Fruit fly (Drosophila melanogaster): Measurements from ENCODE around the gene AP-1mu.

AP-1mu gene

DNA sequence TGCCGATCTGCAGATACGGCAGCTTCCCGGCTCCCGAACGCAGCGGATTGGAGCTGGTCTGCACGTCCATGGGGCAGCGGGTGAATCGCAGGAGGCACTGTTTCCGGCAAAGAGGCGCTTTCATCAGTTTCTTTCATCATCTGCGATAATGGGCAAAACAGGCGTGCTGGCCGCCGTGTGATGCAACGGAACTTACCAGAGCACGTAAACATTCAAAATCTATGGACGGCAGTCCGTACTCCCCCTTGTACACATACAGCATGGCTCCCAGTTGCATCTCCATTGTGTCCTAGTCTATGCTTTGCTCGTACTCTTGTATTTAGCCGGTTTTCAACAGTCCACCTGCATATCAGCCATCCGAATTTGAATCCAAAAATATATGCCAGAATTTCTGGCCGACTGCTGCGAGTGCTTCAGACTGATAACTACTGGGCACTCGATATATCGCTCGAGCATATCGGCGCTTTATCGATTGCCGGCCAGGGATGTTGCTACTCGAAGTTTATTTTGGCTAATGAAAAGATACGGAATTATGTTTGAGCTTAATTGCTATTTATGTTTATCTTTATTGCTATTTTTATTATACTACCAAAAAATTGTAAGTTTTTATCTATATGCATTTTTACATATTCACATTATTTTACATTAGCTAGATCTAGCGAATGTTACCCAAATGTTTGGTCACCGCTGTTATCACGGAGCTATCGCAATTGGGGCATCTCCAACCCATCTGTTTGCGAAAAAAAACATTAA, 4.1 kb upstream of the AP-1mu start, which contains the start of the genes CG9393 and Vps45 (continued):
- 0 out of 2 replicates have a peak, but pooled peaks have one; percentile 24 for TF ChIP-seq CG15336 (GFP tag; IDR thresholded peaks at IDR 0.05)
- TF ChIP-seq CG3032 (tag; optimal IDR thresholded peaks at IDR 0.05): peak; percentile 62
- no peak for TF ChIP-seq CG32006 (GFP tag; optimal IDR thresholded peaks at IDR 0.05)
- no peak for TF ChIP-seq CG10669 (GFP tag; optimal IDR thresholded peaks at IDR 0.05)
- TF ChIP-seq CG11294 (GFP tag; IDR thresholded peaks at IDR 0.05): no peak; the same call in 1 of the 2 replicates
- peak; percentile 49 for TF ChIP-seq Eip93F (GFP tag; optimal IDR thresholded peaks at IDR 0.05)
- TF ChIP-seq vri (GFP tag; optimal IDR thresholded peaks at IDR 0.05): peak; percentile 61
- no peak for TF ChIP-seq CG11762 (GFP tag; optimal IDR thresholded peaks at IDR 0.05; ENCODE audit: insufficient read depth)
- TF ChIP-seq CG8119 (GFP tag; IDR thresholded peaks at IDR 0.05): no peak
- TF ChIP-seq esn (GFP tag; optimal IDR thresholded peaks at IDR 0.05): peak; percentile 74
- no peak for TF ChIP-seq CG6163 (GFP tag; IDR thresholded peaks at IDR 0.05)
- TF ChIP-seq Blimp-1 (GFP tag; optimal IDR thresholded peaks at IDR 0.05): no peak
- peak; percentile 68 for TF ChIP-seq lz (GFP tag; optimal IDR thresholded peaks at IDR 0.05)
- TF ChIP-seq CG34406 (GFP tag; optimal IDR thresholded peaks at IDR 0.05): no peak
- TF ChIP-seq Sox14 (GFP tag; optimal IDR thresholded peaks at IDR 0.05): no peak

DNA sequence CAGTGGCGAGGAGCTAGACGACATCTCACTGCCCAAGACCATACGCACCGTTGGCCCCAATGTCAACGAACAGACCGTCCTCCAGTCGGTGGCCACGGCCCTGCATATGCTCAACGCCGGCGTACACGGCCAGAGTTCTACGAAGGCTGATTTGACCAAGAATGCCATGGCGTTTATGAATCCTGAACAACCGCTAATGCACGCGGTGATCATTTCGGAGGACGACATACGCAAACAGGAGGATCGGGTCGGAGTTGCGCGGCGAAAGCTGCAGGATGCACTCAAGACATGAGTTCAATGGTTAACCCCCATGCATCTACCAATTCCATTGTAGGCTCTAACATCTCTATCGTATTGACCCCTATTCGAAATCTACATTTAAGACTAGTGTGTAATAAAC, 1.8 kb upstream of the AP-1mu start:
- TF ChIP-seq CG6276 (GFP tag; optimal IDR thresholded peaks at IDR 0.05) (no peak), CG6163 (GFP tag; IDR thresholded peaks at IDR 0.05) (0 out of 3 replicates have a peak, but pooled peaks have one; percentile 7)

dm6 chr3R:9555334-9555974, 3.9 kb downstream of the AP-1mu start, which contains the start of the genes CG9386 and BckdhA:
TSS of gene CG9386 (minus strand) at chr3R:9555408.
TSS of gene BckdhA (plus strand) at chr3R:9555785.
- TF ChIP-seq esn (GFP tag; optimal IDR thresholded peaks at IDR 0.05) (peak; percentile 67), CG4318 (GFP tag; optimal IDR thresholded peaks at IDR 0.05) (no peak), Eip75B (GFP tag; optimal IDR thresholded peaks at IDR 0.05) (no peak), Sox14 (GFP tag; optimal IDR thresholded peaks at IDR 0.05) (peak; percentile 25), cyc (GFP tag; optimal IDR thresholded peaks at IDR 0.05) (peak; percentile 38), CG8119 (GFP tag; IDR thresholded peaks at IDR 0.05) (no peak), acj6 (GFP tag; optimal IDR thresholded peaks at IDR 0.05) (peak; percentile 39), salr (GFP tag; optimal IDR thresholded peaks at IDR 0.05) (no peak), CG16779 (tag; optimal IDR thresholded peaks at IDR 0.05) (no peak), CG6276 (GFP tag; optimal IDR thresholded peaks at IDR 0.05) (no peak), achi (GFP tag; optimal IDR thresholded peaks at IDR 0.05) (peak; percentile 40), CG6808 (GFP tag; optimal IDR thresholded peaks at IDR 0.05) (no peak), Eip93F (GFP tag; optimal IDR thresholded peaks at IDR 0.05) (no peak), CG34406 (GFP tag; optimal IDR thresholded peaks at IDR 0.05) (no peak), CG31627 (GFP tag; optimal IDR thresholded peaks at IDR 0.05) (peak; percentile 58), CG6792 (GFP tag; optimal IDR thresholded peaks at IDR 0.05) (peak; percentile 36), CG10669 (GFP tag; optimal IDR thresholded peaks at IDR 0.05) (no peak), CG9139 (GFP tag; optimal IDR thresholded peaks at IDR 0.05) (no peak), pdm3 (GFP tag; optimal IDR thresholded peaks at IDR 0.05) (no peak), Lpt (GFP tag; optimal IDR thresholded peaks at IDR 0.05) (no peak), Sox102F (GFP tag; optimal IDR thresholded peaks at IDR 0.05) (no peak), topi (GFP tag; optimal IDR thresholded peaks at IDR 0.05) (peak; percentile 38), Met (GFP tag; optimal IDR thresholded peaks at IDR 0.05) (no peak), CG11902 (GFP tag; optimal IDR thresholded peaks at IDR 0.05) (no peak), CG11762 (GFP tag; optimal IDR thresholded peaks at IDR 0.05; ENCODE audit: insufficient read depth) (no peak), net (GFP tag; optimal IDR thresholded peaks at IDR 0.05) (no peak), Hr39 (GFP tag; optimal IDR thresholded peaks at IDR 0.05) (peak; percentile 44), Ets96B (tag; optimal IDR thresholded peaks at IDR 0.05) (no peak), CG15336 (GFP tag; IDR thresholded peaks at IDR 0.05) (peak; percentile 15; the same call in 1 of the 2 replicates), lz (GFP tag; optimal IDR thresholded peaks at IDR 0.05) (peak; percentile 46), Ets21C (GFP tag; optimal IDR thresholded peaks at IDR 0.05) (peak; percentile 30), CG6163 (GFP tag; IDR thresholded peaks at IDR 0.05) (no peak), CG7368 (GFP tag; optimal IDR thresholded peaks at IDR 0.05) (no peak), CG10631 (GFP tag; optimal IDR thresholded peaks at IDR 0.05) (peak; percentile 54), eg (GFP tag; IDR thresholded peaks at IDR 0.05) (peak; percentile 22; the same call in 1 of the 3 replicates), spab (GFP tag; optimal IDR thresholded peaks at IDR 0.05) (no peak), Blimp-1 (GFP tag; optimal IDR thresholded peaks at IDR 0.05) (no peak), CG11294 (GFP tag; IDR thresholded peaks at IDR 0.05) (no peak), CG6854 (GFP tag; optimal IDR thresholded peaks at IDR 0.05) (no peak), Hr4 (GFP tag; optimal IDR thresholded peaks at IDR 0.05) (no peak)
